Fruit fly (Drosophila melanogaster): ENCODE data around the gene aay.

dm6 chr3L:9424528-9424911 lies 1.5 kb downstream of the aay start:
- TF ChIP-seq CG17359 (tag; optimal IDR thresholded peaks at IDR 0.05) (peak; percentile 35), CG9609 (GFP tag; optimal IDR thresholded peaks at IDR 0.05) (no peak), peb (GFP tag; IDR thresholded peaks at IDR 0.05) (no peak), h (optimal IDR thresholded peaks at IDR 0.05) (no peak), lbe (GFP tag; optimal IDR thresholded peaks at IDR 0.05) (peak; percentile 59), CG4617 (GFP tag; optimal IDR thresholded peaks at IDR 0.05; ENCODE audit: borderline replicate concordance) (no peak), ind (GFP tag; optimal IDR thresholded peaks at IDR 0.05) (peak; percentile 24), grn (GFP tag; optimal IDR thresholded peaks at IDR 0.05) (no peak)

Data from whole organism, embryonic.